Worm (Caenorhabditis elegans) whole organism, late embryonic: ENCODE data around the gene dars-2.
A peak's percentile ranks its signal among the peaks of the same experiment; 100 is the strongest.

ENCODE experiments used
- C08G9.2 ChIP-seq: sonication (generic microtip); optimal IDR thresholded peaks from 2 replicates; lab custom pipeline; 2016; ENCODE audit warnings: mild to moderate bottlenecking, missing genetic modification characterization, moderate library complexity, missing compliant biosample characterization
- K09A11.1 ChIP-seq: sonication (generic microtip); optimal IDR thresholded peaks from 2 replicates; lab custom pipeline; 2017; ENCODE audit warnings: antibody characterized with exemption, mild to moderate bottlenecking, missing genetic modification characterization, missing compliant biosample characterization; ENCODE audit not compliant: insufficient read depth
- T23F11.4 ChIP-seq: fragments of 200-800 bp; sonication (Bioruptor generic); optimal IDR thresholded peaks from 2 replicates; lab custom pipeline; 2018; ENCODE audit warnings: mild to moderate bottlenecking, missing genetic modification characterization, missing compliant biosample characterization
- Y22D7AL.16 ChIP-seq: sonication (generic microtip); optimal IDR thresholded peaks from 2 replicates; lab custom pipeline; 2016; ENCODE audit warnings: missing genetic modification characterization, missing compliant biosample characterization
- ahr-1 ChIP-seq: sonication (generic microtip); optimal IDR thresholded peaks from 2 replicates; lab custom pipeline; 2016; ENCODE audit warnings: missing genetic modification characterization, missing compliant biosample characterization
- ama-1 ChIP-seq: fragments of 150-350 bp; optimal IDR thresholded peaks from 2 replicates; lab custom pipeline; 2014
- ceh-14 ChIP-seq: sonication (generic microtip); optimal IDR thresholded peaks from 2 replicates; lab custom pipeline; 2016; ENCODE audit warnings: missing genotype, missing genetic modification characterization, missing compliant biosample characterization
- ceh-18 ChIP-seq: sonication (generic microtip); optimal IDR thresholded peaks from 2 replicates; lab custom pipeline; 2016; ENCODE audit warnings: missing genetic modification characterization, missing compliant biosample characterization
- ceh-2 ChIP-seq: sonication (generic microtip); optimal IDR thresholded peaks from 2 replicates; lab custom pipeline; 2016; ENCODE audit warnings: missing genotype, missing genetic modification characterization, missing compliant biosample characterization
- ceh-22 ChIP-seq: sonication (generic microtip); optimal IDR thresholded peaks from 2 replicates; lab custom pipeline; 2017; ENCODE audit warnings: missing biosample characterization, missing genetic modification characterization
- ceh-24 ChIP-seq: sonication (generic microtip); optimal IDR thresholded peaks from 2 replicates; lab custom pipeline; 2016; ENCODE audit warnings: mild to moderate bottlenecking, missing genetic modification characterization, missing compliant biosample characterization
- ceh-30 ChIP-seq: fragments of 150-350 bp; optimal IDR thresholded peaks from 2 replicates; lab custom pipeline; 2014; ENCODE audit warnings: missing biosample characterization, missing genetic modification characterization
- ceh-45 ChIP-seq: fragments of 200-800 bp; sonication (Bioruptor generic); IDR thresholded peaks from 2 replicates; pipeline ENCODE4 v1.3.6; 2022; ENCODE audit warnings: missing genetic modification reagents, missing genetic modification characterization, missing compliant biosample characterization
- ceh-6 ChIP-seq: fragments of 200-800 bp; sonication (Bioruptor generic); optimal IDR thresholded peaks from 2 replicates; lab custom pipeline; 2018; ENCODE audit warnings: mild to moderate bottlenecking, missing genetic modification characterization, missing compliant biosample characterization
- che-1 ChIP-seq: sonication (generic microtip); optimal IDR thresholded peaks from 2 replicates; lab custom pipeline; 2016; ENCODE audit warnings: mild to moderate bottlenecking, missing genetic modification characterization, missing compliant biosample characterization
- dmd-4 ChIP-seq: sonication (generic microtip); optimal IDR thresholded peaks from 2 replicates; lab custom pipeline; 2016; ENCODE audit warnings: borderline replicate concordance, missing genetic modification characterization, missing compliant biosample characterization
- dve-1 ChIP-seq: sonication (generic microtip); optimal IDR thresholded peaks from 2 replicates; lab custom pipeline; 2017; ENCODE audit warnings: antibody characterized with exemption, mild to moderate bottlenecking, missing genetic modification characterization, missing compliant biosample characterization
- elt-4 ChIP-seq: sonication (generic microtip); optimal IDR thresholded peaks from 2 replicates; lab custom pipeline; 2016; ENCODE audit warnings: missing genetic modification characterization, missing compliant biosample characterization
- ets-4 ChIP-seq: sonication (generic microtip); optimal IDR thresholded peaks from 2 replicates; lab custom pipeline; 2016; ENCODE audit warnings: missing genetic modification characterization, missing compliant biosample characterization
- eyg-1 ChIP-seq: sonication (generic microtip); optimal IDR thresholded peaks from 2 replicates; lab custom pipeline; 2016; ENCODE audit warnings: missing genotype, missing genetic modification characterization, missing compliant biosample characterization
- fkh-6 ChIP-seq: sonication (generic microtip); optimal IDR thresholded peaks from 2 replicates; lab custom pipeline; 2016; ENCODE audit warnings: missing genetic modification characterization, missing compliant biosample characterization
- gmeb-2 ChIP-seq: sonication (generic microtip); optimal IDR thresholded peaks from 2 replicates; lab custom pipeline; 2016; ENCODE audit warnings: missing genetic modification characterization, inconsistent platforms, missing compliant biosample characterization
- hlh-13 ChIP-seq: fragments of 200-800 bp; sonication (Bioruptor generic); optimal IDR thresholded peaks from 2 replicates; lab custom pipeline; 2018; ENCODE audit warnings: mild to moderate bottlenecking, missing genetic modification characterization, missing compliant biosample characterization
- hlh-15 ChIP-seq: sonication (generic microtip); optimal IDR thresholded peaks from 2 replicates; lab custom pipeline; 2016; ENCODE audit warnings: missing genetic modification characterization, missing compliant biosample characterization
- hlh-30 ChIP-seq: sonication (generic microtip); optimal IDR thresholded peaks from 2 replicates; lab custom pipeline; 2017; ENCODE audit warnings: antibody characterized with exemption, missing genetic modification characterization, missing compliant biosample characterization; ENCODE audit not compliant: insufficient read depth
- hlh-6 ChIP-seq: sonication (generic microtip); optimal IDR thresholded peaks from 2 replicates; lab custom pipeline; 2016; ENCODE audit warnings: missing genotype, missing genetic modification characterization, missing compliant biosample characterization
- lim-6 ChIP-seq: sonication (generic microtip); optimal IDR thresholded peaks from 2 replicates; lab custom pipeline; 2016; ENCODE audit warnings: missing genetic modification characterization, missing compliant biosample characterization
- mec-3 ChIP-seq: sonication (generic microtip); optimal IDR thresholded peaks from 2 replicates; lab custom pipeline; 2016; ENCODE audit warnings: borderline replicate concordance, missing genetic modification characterization, missing compliant biosample characterization
- nfya-1 ChIP-seq: sonication (generic microtip); optimal IDR thresholded peaks from 2 replicates; lab custom pipeline; 2017; ENCODE audit warnings: missing genetic modification characterization, mild to moderate bottlenecking, missing compliant biosample characterization, antibody characterized with exemption, moderate library complexity
- nhr-11 ChIP-seq: fragments of 150-350 bp; optimal IDR thresholded peaks from 2 replicates; lab custom pipeline; 2014; ENCODE audit warnings: missing biosample characterization, missing genetic modification characterization
- npax-4 ChIP-seq: sonication (generic microtip); optimal IDR thresholded peaks from 2 replicates; lab custom pipeline; 2016; ENCODE audit warnings: missing genetic modification characterization, missing compliant biosample characterization
- odd-2 ChIP-seq: sonication (generic microtip); optimal IDR thresholded peaks from 2 replicates; lab custom pipeline; 2017; ENCODE audit warnings: antibody characterized with exemption, mild to moderate bottlenecking, missing genetic modification characterization, missing compliant biosample characterization
- pag-3 ChIP-seq: sonication (generic microtip); optimal IDR thresholded peaks from 2 replicates; lab custom pipeline; 2016; ENCODE audit warnings: missing compliant biosample characterization, missing genetic modification characterization, borderline replicate concordance
- pax-1 ChIP-seq: fragments of 150-350 bp; optimal IDR thresholded peaks from 2 replicates; lab custom pipeline; 2014; ENCODE audit warnings: missing biosample characterization, missing genetic modification characterization
- pha-2 ChIP-seq: sonication (generic microtip); optimal IDR thresholded peaks from 2 replicates; lab custom pipeline; 2017; ENCODE audit warnings: mild to moderate bottlenecking, missing genetic modification characterization, missing compliant biosample characterization
- pha-4 ChIP-seq: fragments of 150-350 bp; optimal IDR thresholded peaks from 2 replicates; lab custom pipeline; 2018; ENCODE audit warnings: missing biosample characterization, missing genetic modification reagents, missing genetic modification characterization
- ref-2 ChIP-seq: sonication (generic microtip); optimal IDR thresholded peaks from 2 replicates; lab custom pipeline; 2016; ENCODE audit warnings: missing genetic modification characterization, missing compliant biosample characterization
- sdc-2 ChIP-seq: sonication (generic microtip); optimal IDR thresholded peaks from 2 replicates; lab custom pipeline; 2016; ENCODE audit warnings: missing genotype, missing genetic modification characterization, missing compliant biosample characterization
- sox-2 ChIP-seq: fragments of 200-800 bp; sonication (Bioruptor generic); IDR thresholded peaks from 2 replicates; pipeline ENCODE4 v1.3.6; 2022; ENCODE audit warnings: missing genetic modification reagents, missing genetic modification characterization, missing compliant biosample characterization
- sox-4 ChIP-seq: sonication (generic microtip); optimal IDR thresholded peaks from 2 replicates; lab custom pipeline; 2017; ENCODE audit warnings: mild to moderate bottlenecking, missing genetic modification characterization, inconsistent platforms, missing compliant biosample characterization
- syd-9 ChIP-seq: sonication (generic microtip); optimal IDR thresholded peaks from 2 replicates; lab custom pipeline; 2016; ENCODE audit warnings: mild to moderate bottlenecking, missing genetic modification characterization, moderate library complexity, missing compliant biosample characterization
- tbx-7 ChIP-seq: sonication (generic microtip); optimal IDR thresholded peaks from 2 replicates; lab custom pipeline; 2016; ENCODE audit warnings: missing genotype, missing genetic modification characterization, missing compliant biosample characterization
- ttx-3 ChIP-seq: sonication (generic microtip); optimal IDR thresholded peaks from 2 replicates; lab custom pipeline; 2016; ENCODE audit warnings: missing genetic modification reagents, missing genetic modification characterization, missing compliant biosample characterization
- unc-3 ChIP-seq, 2 experiments: fragments of 200-800 bp in 1 of 2; sonication (Bioruptor generic) in 1 of 2; sonication (generic microtip) in 1 of 2; conservative IDR thresholded peaks in 1 of 2; optimal IDR thresholded peaks in 1 of 2; 2 replicates each; pipeline versions ENCODE4 v1.3.6 to Lab custom; 2016 to 2022; ENCODE audit warnings: missing compliant biosample characterization in 2 of 2, missing genetic modification characterization in 2 of 2, missing genetic modification reagents in 1 of 2
- unc-55 ChIP-seq: sonication (generic microtip); optimal IDR thresholded peaks from 2 replicates; lab custom pipeline; 2017; ENCODE audit warnings: missing biosample characterization, missing genetic modification reagents, missing genetic modification characterization
- unc-86 ChIP-seq: sonication (generic microtip); optimal IDR thresholded peaks from 2 replicates; lab custom pipeline; 2016; ENCODE audit warnings: missing genetic modification characterization, missing compliant biosample characterization
- zip-5 ChIP-seq: sonication (generic microtip); optimal IDR thresholded peaks from 2 replicates; lab custom pipeline; 2016; ENCODE audit warnings: missing genetic modification characterization, missing compliant biosample characterization
- ztf-16 ChIP-seq: sonication (generic microtip); optimal IDR thresholded peaks from 2 replicates; lab custom pipeline; 2017; ENCODE audit warnings: missing genetic modification characterization, missing compliant biosample characterization

The dars-2 gene

DNA sequence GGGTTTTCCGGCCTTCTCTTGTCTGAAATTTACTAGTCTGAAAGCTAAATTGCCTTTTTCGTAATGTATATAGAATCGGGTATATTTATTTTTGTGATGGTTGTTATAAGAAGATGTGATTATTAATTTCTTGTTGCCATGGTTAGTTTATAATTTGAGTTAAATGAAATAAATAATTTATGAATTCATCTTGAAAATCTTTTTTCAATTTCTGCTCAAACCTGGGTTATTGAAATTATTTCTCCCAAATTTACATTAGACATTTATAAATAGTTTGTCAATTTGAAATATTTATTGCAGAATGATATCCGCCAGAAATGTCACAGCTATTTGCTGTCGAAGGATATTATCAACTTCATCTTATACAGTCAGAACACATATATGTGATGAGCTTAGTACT, at the start of gene dars-2:
TSS of gene dars-2 (plus strand) at position 301 of the 400 bp plus-strand sequence.
- TF ChIP-seq lim-6 (tag; lab: Kevin White, UChicago) (no peak), unc-55 (GFP tag; lab: Kevin White, UChicago) (no peak), ama-1 (lab: Kevin White, UChicago) (no peak), unc-86 (tag; lab: Kevin White, UChicago) (no peak)

DNA sequence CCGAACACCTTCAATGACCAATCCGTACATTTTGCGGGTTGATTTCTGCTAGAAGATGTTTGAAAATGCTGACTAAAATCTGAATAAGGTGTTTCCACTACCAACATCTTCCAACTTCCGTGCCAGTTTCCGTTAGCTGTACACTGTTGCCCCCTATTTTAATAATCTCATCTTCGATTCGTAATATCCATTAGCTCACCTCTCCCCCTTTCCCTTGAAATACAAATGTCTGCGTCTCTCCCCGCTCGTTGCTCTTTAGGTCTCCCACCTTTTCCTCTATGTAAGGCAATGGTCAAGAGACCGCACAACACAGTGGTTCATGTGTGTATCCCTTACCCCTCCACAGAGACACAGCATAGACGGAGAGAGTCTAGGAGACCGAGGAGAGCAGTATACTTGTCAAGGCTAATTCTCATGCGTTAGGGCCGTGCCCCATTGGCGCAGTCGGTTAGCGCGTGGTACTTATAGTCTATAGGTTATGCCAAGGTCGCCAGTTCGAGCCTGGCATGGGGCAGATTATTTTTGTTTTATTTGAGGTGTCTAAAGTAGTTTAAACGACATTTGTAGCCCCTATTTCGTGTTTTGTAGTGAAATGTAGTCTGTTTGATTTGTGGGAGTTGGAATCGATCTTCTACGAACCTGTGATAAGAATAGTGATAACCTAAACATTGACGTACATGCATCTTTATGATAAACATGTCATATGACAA, 46.6 kb upstream of the dars-2 start, which contains the start of gene gcy-33:
TSS of gene gcy-33 (minus strand) at position 51 of the 710 bp plus-strand sequence.
- peak; percentile 94 for TF ChIP-seq ceh-2 (tag; lab: Kevin White, UChicago)
- peak; percentile 95 for TF ChIP-seq unc-3 (GFP tag; conservative IDR thresholded peaks at IDR 0.05; lab: Robert Waterston, UW)
- peak; percentile 94 for TF ChIP-seq unc-3 (tag; optimal IDR thresholded peaks at IDR 0.05; lab: Kevin White, UChicago)
- peak; percentile 77 for TF ChIP-seq zip-5 (tag; lab: Kevin White, UChicago)
- peak; percentile 92 for TF ChIP-seq sox-2
- peak; percentile 94 for TF ChIP-seq pha-2
- TF ChIP-seq ceh-22 (tag; lab: Kevin White, UChicago): no peak
- peak; percentile 93 for TF ChIP-seq che-1 (tag; lab: Kevin White, UChicago)
- TF ChIP-seq C08G9.2 (tag; lab: Kevin White, UChicago): peak; percentile 85
- peak; percentile 84 for TF ChIP-seq ceh-24
- peak; percentile 52 for TF ChIP-seq odd-2 (tag; lab: Kevin White, UChicago)
- TF ChIP-seq Y22D7AL.16 (tag; lab: Kevin White, UChicago): peak; percentile 95
- TF ChIP-seq ceh-6 (GFP tag; lab: Kevin White, UChicago): peak; percentile 95
- TF ChIP-seq tbx-7 (tag; lab: Kevin White, UChicago): peak; percentile 46
- peak; percentile 85 for TF ChIP-seq ahr-1
- TF ChIP-seq lim-6 (tag; lab: Kevin White, UChicago): peak; percentile 68
- TF ChIP-seq dve-1 (tag; lab: Kevin White, UChicago): peak; percentile 88
- TF ChIP-seq mec-3 (tag; lab: Kevin White, UChicago): peak; percentile 54
- peak; percentile 53 for TF ChIP-seq ets-4
- peak; percentile 96 for TF ChIP-seq eyg-1 (tag; lab: Kevin White, UChicago)
- peak; percentile 95 for TF ChIP-seq hlh-15
- TF ChIP-seq pha-4 (tag; lab: Kevin White, UChicago): no peak
- peak; percentile 96 for TF ChIP-seq T23F11.4 (GFP tag; lab: Kevin White, UChicago)
- TF ChIP-seq fkh-6 (tag; lab: Kevin White, UChicago): peak; percentile 93
- TF ChIP-seq ref-2 (tag; lab: Kevin White, UChicago): peak; percentile 94
- no peak for TF ChIP-seq nhr-11 (tag; lab: Kevin White, UChicago)
- TF ChIP-seq sox-4: peak; percentile 91
- TF ChIP-seq pag-3 (tag; lab: Kevin White, UChicago): peak; percentile 73
- TF ChIP-seq hlh-6 (tag; lab: Kevin White, UChicago): peak; percentile 97
- TF ChIP-seq ttx-3 (tag; lab: Kevin White, UChicago): peak; percentile 93
- peak; percentile 86 for TF ChIP-seq dmd-4
- TF ChIP-seq syd-9 (tag; lab: Kevin White, UChicago): peak; percentile 94
- peak; percentile 96 for TF ChIP-seq ceh-14 (tag; lab: Kevin White, UChicago)
- TF ChIP-seq nfya-1 (tag; lab: Kevin White, UChicago): peak; percentile 87
- peak; percentile 89 for TF ChIP-seq ceh-45 (GFP tag; lab: Robert Waterston, UW)
- TF ChIP-seq sdc-2 (tag; lab: Kevin White, UChicago): peak; percentile 90
- peak; percentile 95 for TF ChIP-seq ztf-16
- peak; percentile 97 for TF ChIP-seq gmeb-2 (tag; lab: Kevin White, UChicago)
- TF ChIP-seq hlh-30: peak; percentile 86
- peak; percentile 80 for TF ChIP-seq hlh-13 (GFP tag; lab: Kevin White, UChicago)
- peak; percentile 93 for TF ChIP-seq ceh-18 (tag; lab: Kevin White, UChicago)
- TF ChIP-seq K09A11.1: peak; percentile 70
- TF ChIP-seq unc-55 (GFP tag; lab: Kevin White, UChicago): no peak
- TF ChIP-seq ceh-30: peak; percentile 27
- peak; percentile 90 for TF ChIP-seq elt-4 (tag; lab: Kevin White, UChicago)
- TF ChIP-seq pax-1 (tag; lab: Kevin White, UChicago): no peak
- peak; percentile 92 for TF ChIP-seq npax-4 (tag; lab: Kevin White, UChicago)
